Fruit fly (Drosophila melanogaster): ENCODE data around the gene CG32269.

dm6 chr3L:3169107-3169506 lies 39.7 kb downstream of the CG32269 start, which contains the start of the genes CG32278 and CG32281:
- TF ChIP-seq Eip75B (GFP tag; optimal IDR thresholded peaks at IDR 0.05) = no peak
- TF ChIP-seq CG6854 (GFP tag; optimal IDR thresholded peaks at IDR 0.05) = no peak

Measured in whole organism, prepupa.